Worm (Caenorhabditis elegans) whole organism, L2 larva: Measurements from ENCODE around the gene F25D1.3.

ENCODE experiments used
- C34F6.9 ChIP-seq: fragments of 150-350 bp; optimal IDR thresholded peaks from 2 replicates; lab custom pipeline; 2014; ENCODE audit warnings: missing biosample characterization, missing genetic modification characterization
- F13H6.1 ChIP-seq: sonication (generic microtip); optimal IDR thresholded peaks from 2 replicates; lab custom pipeline; 2016; ENCODE audit warnings: missing genetic modification characterization, missing compliant biosample characterization
- R02D3.7 ChIP-seq: fragments of 150-350 bp; optimal IDR thresholded peaks from 2 replicates; lab custom pipeline; 2014; ENCODE audit warnings: missing biosample characterization, missing genetic modification characterization
- Y55F3AM.14 ChIP-seq: fragments of 200-800 bp; sonication (Bioruptor generic); optimal IDR thresholded peaks from 2 replicates; lab custom pipeline; 2018; ENCODE audit warnings: mild to moderate bottlenecking, missing genetic modification characterization, missing compliant biosample characterization
- ZK546.5 ChIP-seq: sonication (generic microtip); optimal IDR thresholded peaks from 2 replicates; lab custom pipeline; 2017; ENCODE audit warnings: missing biosample characterization, missing genetic modification characterization
- ama-1 ChIP-seq: fragments of 150-350 bp; optimal IDR thresholded peaks from 2 replicates; lab custom pipeline; 2018; ENCODE audit warnings: inconsistent platforms
- blmp-1 ChIP-seq: sonication (generic microtip); optimal IDR thresholded peaks from 2 replicates; lab custom pipeline; 2017; ENCODE audit warnings: missing genetic modification characterization, mild to moderate bottlenecking, missing compliant biosample characterization, antibody characterized with exemption, moderate library complexity; ENCODE audit not compliant: insufficient read depth
- ceh-16 ChIP-seq: fragments of 150-350 bp; optimal IDR thresholded peaks from 2 replicates; lab custom pipeline; 2014; ENCODE audit warnings: missing biosample characterization, missing genetic modification characterization
- ceh-82 ChIP-seq: fragments of 150-350 bp; optimal IDR thresholded peaks from 2 replicates; lab custom pipeline; 2014; ENCODE audit warnings: missing biosample characterization, missing genetic modification characterization
- crh-2 ChIP-seq: sonication (generic microtip); optimal IDR thresholded peaks from 2 replicates; lab custom pipeline; 2017; ENCODE audit warnings: missing biosample characterization, missing genetic modification characterization
- dmd-4 ChIP-seq: sonication (generic microtip); optimal IDR thresholded peaks from 2 replicates; lab custom pipeline; 2017; ENCODE audit warnings: missing biosample characterization, missing genetic modification characterization
- egl-27 ChIP-seq: sonication (generic microtip); optimal IDR thresholded peaks from 3 replicates; lab custom pipeline; 2017; ENCODE audit warnings: missing biosample characterization, missing genetic modification reagents, missing genetic modification characterization
- elt-1 ChIP-seq: fragments of 150-350 bp; optimal IDR thresholded peaks from 2 replicates; lab custom pipeline; 2014; ENCODE audit warnings: missing biosample characterization, missing genetic modification characterization
- elt-3 ChIP-seq: sonication (generic microtip); optimal IDR thresholded peaks from 2 replicates; lab custom pipeline; 2017; ENCODE audit warnings: missing biosample characterization, missing genetic modification characterization
- fos-1 ChIP-seq: fragments of 150-350 bp; optimal IDR thresholded peaks from 2 replicates; lab custom pipeline; 2014; ENCODE audit warnings: missing biosample characterization, missing genetic modification characterization
- gmeb-1 ChIP-seq: fragments of 150-350 bp; optimal IDR thresholded peaks from 2 replicates; lab custom pipeline; 2014; ENCODE audit warnings: missing biosample characterization, missing genetic modification characterization
- lin-11 ChIP-seq: fragments of 150-350 bp; sonication (generic microtip); optimal IDR thresholded peaks from 2 replicates; lab custom pipeline; 2014; ENCODE audit warnings: missing biosample characterization, missing genetic modification characterization, inconsistent platforms, mixed read lengths
- lin-13 ChIP-seq: fragments of 150-350 bp; optimal IDR thresholded peaks from 2 replicates; lab custom pipeline; 2014; ENCODE audit warnings: missing biosample characterization, missing genetic modification reagents, missing genetic modification characterization
- lin-39 ChIP-seq: fragments of 150-350 bp; optimal IDR thresholded peaks from 2 replicates; lab custom pipeline; 2014; ENCODE audit warnings: missing biosample characterization, missing genetic modification reagents, missing genetic modification characterization
- lsy-2 ChIP-seq, 2 experiments: fragments of 150-350 bp in 1 of 2; sonication (generic microtip) in 1 of 2; optimal IDR thresholded peaks; 2 replicates each; lab custom pipeline; 2014 to 2017; ENCODE audit warnings: missing biosample characterization in 2 of 2, missing genetic modification characterization in 2 of 2
- mab-5 ChIP-seq: fragments of 150-350 bp; optimal IDR thresholded peaks from 2 replicates; lab custom pipeline; 2014; ENCODE audit warnings: missing biosample characterization, missing genetic modification characterization
- mbf-1 ChIP-seq: sonication (generic microtip); optimal IDR thresholded peaks from 2 replicates; lab custom pipeline; 2017; ENCODE audit warnings: missing biosample characterization, missing genetic modification characterization
- nhr-10 ChIP-seq: sonication (generic microtip); optimal IDR thresholded peaks from 2 replicates; lab custom pipeline; 2017; ENCODE audit warnings: missing biosample characterization, missing genetic modification characterization
- nhr-11 ChIP-seq: fragments of 150-350 bp; optimal IDR thresholded peaks from 2 replicates; lab custom pipeline; 2014; ENCODE audit warnings: missing biosample characterization, missing genetic modification characterization
- nhr-12 ChIP-seq: fragments of 150-350 bp; optimal IDR thresholded peaks from 2 replicates; lab custom pipeline; 2014; ENCODE audit warnings: missing biosample characterization, missing genetic modification characterization
- nhr-129 ChIP-seq: fragments of 150-350 bp; optimal IDR thresholded peaks from 2 replicates; lab custom pipeline; 2014; ENCODE audit warnings: missing biosample characterization, missing genetic modification characterization
- nhr-21 ChIP-seq: fragments of 150-350 bp; optimal IDR thresholded peaks from 2 replicates; lab custom pipeline; 2014; ENCODE audit warnings: missing biosample characterization, missing genetic modification characterization
- nhr-23 ChIP-seq: fragments of 150-350 bp; optimal IDR thresholded peaks from 2 replicates; lab custom pipeline; 2014; ENCODE audit warnings: missing biosample characterization, missing genetic modification reagents, missing genetic modification characterization
- nhr-237 ChIP-seq: fragments of 150-350 bp; optimal IDR thresholded peaks from 2 replicates; lab custom pipeline; 2014; ENCODE audit warnings: missing biosample characterization, missing genetic modification characterization
- nhr-25 ChIP-seq: fragments of 150-350 bp; sonication (generic microtip); optimal IDR thresholded peaks from 3 replicates; lab custom pipeline; 2014; ENCODE audit warnings: missing biosample characterization, missing genetic modification characterization
- nhr-6 ChIP-seq: fragments of 150-350 bp; optimal IDR thresholded peaks from 2 replicates; lab custom pipeline; 2014; ENCODE audit warnings: missing biosample characterization, missing genetic modification characterization
- nhr-77 ChIP-seq: fragments of 150-350 bp; optimal IDR thresholded peaks from 2 replicates; lab custom pipeline; 2014; ENCODE audit warnings: missing biosample characterization, missing genetic modification characterization
- peb-1 ChIP-seq: fragments of 150-350 bp; optimal IDR thresholded peaks from 2 replicates; lab custom pipeline; 2014; ENCODE audit warnings: missing biosample characterization, missing genetic modification characterization
- sem-4 ChIP-seq: fragments of 150-350 bp; optimal IDR thresholded peaks from 2 replicates; lab custom pipeline; 2014; ENCODE audit warnings: missing biosample characterization, missing genetic modification reagents, missing genetic modification characterization
- skn-1 ChIP-seq: sonication (generic microtip); optimal IDR thresholded peaks from 2 replicates; lab custom pipeline; 2017; ENCODE audit warnings: missing biosample characterization, missing genetic modification characterization
- sma-3 ChIP-seq: sonication (generic microtip); optimal IDR thresholded peaks from 2 replicates; lab custom pipeline; 2016; ENCODE audit warnings: missing genetic modification reagents, missing genetic modification characterization, missing compliant biosample characterization
- sma-9 ChIP-seq, 2 experiments: fragments of 150-350 bp in 1 of 2; sonication (generic microtip) in 1 of 2; optimal IDR thresholded peaks; 2 replicates each; lab custom pipeline; 2014 to 2016; ENCODE audit warnings: missing genetic modification characterization in 2 of 2, mild to moderate bottlenecking in 1 of 2, missing biosample characterization in 1 of 2, missing compliant biosample characterization in 1 of 2, missing genetic modification reagents in 1 of 2, moderate library complexity in 1 of 2
- snpc-4 ChIP-seq: fragments of 150-350 bp; optimal IDR thresholded peaks from 2 replicates; lab custom pipeline; 2014; ENCODE audit warnings: missing biosample characterization, missing genetic modification characterization
- unc-55 ChIP-seq: fragments of 150-350 bp; sonication (generic microtip); optimal IDR thresholded peaks from 3 replicates; lab custom pipeline; 2014; ENCODE audit warnings: missing biosample characterization, missing genetic modification reagents, missing genetic modification characterization
- unc-62 ChIP-seq: fragments of 150-350 bp; optimal IDR thresholded peaks from 2 replicates; lab custom pipeline; 2014; ENCODE audit warnings: missing biosample characterization, missing genetic modification reagents, missing genetic modification characterization
- zag-1 ChIP-seq: fragments of 150-350 bp; optimal IDR thresholded peaks from 2 replicates; lab custom pipeline; 2014; ENCODE audit warnings: missing biosample characterization, missing genetic modification characterization
- ztf-1 ChIP-seq: fragments of 200-800 bp; sonication (Bioruptor generic); conservative IDR thresholded peaks from 2 replicates; pipeline ENCODE4 v1.3.6; 2022; ENCODE audit warnings: missing genetic modification characterization, missing compliant biosample characterization
- ztf-11 ChIP-seq: sonication (generic microtip); optimal IDR thresholded peaks from 2 replicates; lab custom pipeline; 2017; ENCODE audit warnings: missing biosample characterization, missing genetic modification characterization
- ztf-4 ChIP-seq: fragments of 150-350 bp; optimal IDR thresholded peaks from 2 replicates; lab custom pipeline; 2014; ENCODE audit warnings: missing biosample characterization, missing genetic modification characterization

The F25D1.3 gene

ce11 chrV:10508855-10509254 lies 19.7 kb upstream of the F25D1.3 start, which contains the start of gene C35A5.6:
C35A5.6 (plus strand) TSS chrV:10509137.
- peak; percentile 34 for TF ChIP-seq nhr-25 (tag; lab: Kevin White, UChicago)
- no peak for TF ChIP-seq ama-1
- TF ChIP-seq nhr-129 (tag; lab: Kevin White, UChicago), result peak; percentile 99

- TF ChIP-seq unc-55 (GFP tag; lab: Kevin White, UChicago), result no peak
- no peak for TF ChIP-seq elt-3 (tag; lab: Kevin White, UChicago)
Measured at ce11 chrV:10514271-10514670, 14.3 kb upstream of the F25D1.3 start, which contains the start of gene dmsr-8. dmsr-8 (minus strand) TSS chrV:10514371.

- TF ChIP-seq zag-1 (tag; lab: Kevin White, UChicago) (no peak), ceh-16 (tag; lab: Kevin White, UChicago) (no peak), skn-1 (tag; lab: Kevin White, UChicago) (no peak), C34F6.9 (tag; lab: Kevin White, UChicago) (no peak), gmeb-1 (tag; lab: Kevin White, UChicago) (no peak), unc-62 (GFP tag; lab: Kevin White, UChicago) (no peak), unc-55 (GFP tag; lab: Kevin White, UChicago) (no peak), fos-1 (tag; lab: Kevin White, UChicago) (no peak), ztf-1 (GFP tag; lab: Robert Waterston, UW) (no peak), sem-4 (tag; lab: Kevin White, UChicago) (no peak), Y55F3AM.14 (GFP tag; lab: Kevin White, UChicago) (no peak), peb-1 (tag; lab: Kevin White, UChicago) (no peak), nhr-10 (tag; lab: Kevin White, UChicago) (no peak), snpc-4 (tag; lab: Kevin White, UChicago) (no peak), nhr-77 (no peak), nhr-25 (tag; lab: Kevin White, UChicago) (no peak), nhr-237 (tag; lab: Kevin White, UChicago) (no peak)
Measured at ce11 chrV:10516702-10517101, 11.8 kb upstream of the F25D1.3 start.

ce11 chrV:10525902-10526301 lies 2.6 kb upstream of the F25D1.3 start, which contains the start of the genes C35A5.8 and hda-11:
C35A5.8 (minus strand) TSS chrV:10525908.
hda-11 (plus strand) TSS chrV:10526184.
- peak; percentile 30 for TF ChIP-seq nhr-21
- peak; percentile 62 for TF ChIP-seq nhr-129 (tag; lab: Kevin White, UChicago)
- no peak for TF ChIP-seq Y55F3AM.14 (GFP tag; lab: Kevin White, UChicago)
- TF ChIP-seq zag-1 (tag; lab: Kevin White, UChicago), result no peak
- TF ChIP-seq mbf-1 (tag; lab: Kevin White, UChicago), result no peak
- TF ChIP-seq dmd-4 (tag; lab: Kevin White, UChicago), result no peak
- TF ChIP-seq lin-39 (tag; lab: Kevin White, UChicago), result no peak
- TF ChIP-seq ceh-82 (tag; lab: Kevin White, UChicago), result no peak
- TF ChIP-seq ZK546.5 (tag; lab: Kevin White, UChicago), result no peak
- TF ChIP-seq F13H6.1 (tag; lab: Kevin White, UChicago), result peak; percentile 73
- no peak for TF ChIP-seq elt-1 (tag; lab: Kevin White, UChicago)
- no peak for TF ChIP-seq ama-1
- TF ChIP-seq fos-1 (tag; lab: Kevin White, UChicago), result peak; percentile 44
- TF ChIP-seq ztf-11, result no peak
- peak; percentile 14 for TF ChIP-seq snpc-4 (tag; lab: Kevin White, UChicago)
- no peak for TF ChIP-seq peb-1 (tag; lab: Kevin White, UChicago)
- TF ChIP-seq ztf-4 (tag; lab: Kevin White, UChicago), result no peak
- peak; percentile 76 for TF ChIP-seq gmeb-1 (tag; lab: Kevin White, UChicago)
- TF ChIP-seq ceh-16 (tag; lab: Kevin White, UChicago), result no peak
- peak; percentile 77 for TF ChIP-seq unc-55 (GFP tag; lab: Kevin White, UChicago)
- TF ChIP-seq blmp-1 (tag; lab: Kevin White, UChicago), result peak; percentile 10
- peak; percentile 62 for TF ChIP-seq sma-3 (GFP tag; lab: Kevin White, UChicago)
- TF ChIP-seq nhr-12 (tag; lab: Kevin White, UChicago), result no peak
- TF ChIP-seq R02D3.7, result no peak
- no peak for TF ChIP-seq unc-62 (GFP tag; lab: Kevin White, UChicago)
- TF ChIP-seq C34F6.9 (tag; lab: Kevin White, UChicago), result peak; percentile 69
- TF ChIP-seq nhr-6, result peak; percentile 41
- no peak for TF ChIP-seq ztf-1 (GFP tag; lab: Robert Waterston, UW)
- TF ChIP-seq elt-3 (tag; lab: Kevin White, UChicago), result no peak
- peak; percentile 64 for TF ChIP-seq crh-2 (tag; lab: Kevin White, UChicago)
- TF ChIP-seq lsy-2 (tag; optimal IDR thresholded peaks at IDR 0.05; lab: Kevin White, UChicago), result peak; percentile 65 to 75
- TF ChIP-seq sem-4 (tag; lab: Kevin White, UChicago), result peak; percentile 34
- TF ChIP-seq egl-27 (tag; lab: Kevin White, UChicago), result no peak
- TF ChIP-seq nhr-77, result no peak
- TF ChIP-seq mab-5 (tag; lab: Kevin White, UChicago), result no peak
- no peak for TF ChIP-seq nhr-23
- TF ChIP-seq lin-11 (tag; lab: Kevin White, UChicago), result no peak
- no peak for TF ChIP-seq nhr-11 (tag; lab: Kevin White, UChicago)
- no peak for TF ChIP-seq nhr-25 (tag; lab: Kevin White, UChicago)
- no peak for TF ChIP-seq lin-13 (GFP tag; lab: Kevin White, UChicago)
- peak; percentile 86 for TF ChIP-seq sma-9 (GFP tag; optimal IDR thresholded peaks at IDR 0.05; lab: Kevin White, UChicago)
- no peak for TF ChIP-seq sma-9 (tag; optimal IDR thresholded peaks at IDR 0.05; lab: Kevin White, UChicago)
